Worm (Caenorhabditis elegans) whole organism, L4 larva: ENCODE measurements around the gene W04G3.10.
A peak's percentile ranks its signal among the peaks of the same experiment; 100 is the strongest.

Experiments
- F10B5.3 ChIP-seq: sonication (generic microtip); optimal IDR thresholded peaks from 2 replicates; lab custom pipeline; 2016; ENCODE audit warnings: mild to moderate bottlenecking, missing genetic modification characterization, missing compliant biosample characterization
- F44E2.7 ChIP-seq: fragments of 200-800 bp; sonication (Bioruptor generic); IDR thresholded peaks from 2 replicates; pipeline ENCODE4 v2.1.2; 2022; ENCODE audit warnings: missing genetic modification characterization, missing compliant biosample characterization
- R02D3.7 ChIP-seq: fragments of 150-350 bp; sonication (generic microtip); optimal IDR thresholded peaks from 3 replicates; lab custom pipeline; 2014; ENCODE audit warnings: missing biosample characterization, missing genetic modification characterization
- T20F7.1 ChIP-seq: fragments of 200-800 bp; sonication (Bioruptor generic); optimal IDR thresholded peaks from 2 replicates; lab custom pipeline; 2018; ENCODE audit warnings: mild to moderate bottlenecking, missing genetic modification characterization, missing compliant biosample characterization
- T26A8.4 ChIP-seq: fragments of 200-800 bp; sonication (Bioruptor generic); IDR thresholded peaks from 2 replicates; pipeline ENCODE4 v1.3.6; 2022; ENCODE audit warnings: missing genetic modification characterization, missing compliant biosample characterization
- Y48G9A.11 ChIP-seq: fragments of 200-800 bp; sonication (Bioruptor generic); IDR thresholded peaks from 2 replicates; pipeline ENCODE4 v1.3.6; 2022; ENCODE audit warnings: missing genetic modification reagents, missing genetic modification characterization, missing compliant biosample characterization
- Y5F2A.4 ChIP-seq: fragments of 200-800 bp; sonication (Bioruptor generic); optimal IDR thresholded peaks from 2 replicates; lab custom pipeline; 2018; ENCODE audit warnings: mild to moderate bottlenecking, missing genetic modification characterization, missing compliant biosample characterization
- attf-4 ChIP-seq: sonication (generic microtip); optimal IDR thresholded peaks from 3 replicates; lab custom pipeline; 2017; ENCODE audit warnings: missing biosample characterization, missing genetic modification characterization
- ceh-20 ChIP-seq: fragments of 200-800 bp; sonication (Bioruptor generic); IDR thresholded peaks from 2 replicates; pipeline ENCODE4 v1.3.6; 2022; ENCODE audit warnings: missing genetic modification reagents, missing genetic modification characterization, missing compliant biosample characterization
- ceh-32 ChIP-seq: sonication (generic microtip); optimal IDR thresholded peaks from 2 replicates; lab custom pipeline; 2016; ENCODE audit warnings: mild to moderate bottlenecking, missing genetic modification characterization, missing compliant biosample characterization; ENCODE audit not compliant: poor library complexity
- cey-2 ChIP-seq: sonication (generic microtip); optimal IDR thresholded peaks from 3 replicates; lab custom pipeline; 2017; ENCODE audit warnings: missing genetic modification characterization, mild to moderate bottlenecking, missing compliant biosample characterization, antibody characterized with exemption, borderline replicate concordance; ENCODE audit not compliant: insufficient read depth
- daf-12 ChIP-seq: fragments of 150-350 bp; optimal IDR thresholded peaks from 2 replicates; lab custom pipeline; 2014; ENCODE audit warnings: missing biosample characterization, missing genetic modification reagents, missing genetic modification characterization
- dmd-6 ChIP-seq: fragments of 200-800 bp; sonication (Bioruptor generic); IDR thresholded peaks from 2 replicates; pipeline ENCODE4 v1.3.6; 2022; ENCODE audit warnings: missing genetic modification reagents, missing genetic modification characterization, missing compliant biosample characterization
- dpl-1 ChIP-seq: fragments of 150-350 bp; optimal IDR thresholded peaks from 2 replicates; lab custom pipeline; 2014; ENCODE audit warnings: missing biosample characterization, missing genetic modification reagents, missing genetic modification characterization
- dve-1 ChIP-seq: sonication (generic microtip); optimal IDR thresholded peaks from 2 replicates; lab custom pipeline; 2017; ENCODE audit warnings: antibody characterized with exemption, mild to moderate bottlenecking, missing genetic modification characterization, missing compliant biosample characterization; ENCODE audit not compliant: insufficient read depth
- fos-1 ChIP-seq: fragments of 150-350 bp; optimal IDR thresholded peaks from 2 replicates; lab custom pipeline; 2014; ENCODE audit warnings: missing biosample characterization, missing genetic modification characterization
- gei-8 ChIP-seq: fragments of 200-800 bp; sonication (Bioruptor generic); optimal IDR thresholded peaks from 2 replicates; lab custom pipeline; 2018; ENCODE audit warnings: mild to moderate bottlenecking, missing genetic modification characterization, missing compliant biosample characterization
- hlh-30 ChIP-seq: sonication (generic microtip); optimal IDR thresholded peaks from 2 replicates; lab custom pipeline; 2017; ENCODE audit warnings: antibody characterized with exemption, mild to moderate bottlenecking, missing genetic modification characterization, missing compliant biosample characterization; ENCODE audit not compliant: insufficient read depth
- hmg-1.1 ChIP-seq: fragments of 200-800 bp; sonication (Bioruptor generic); IDR thresholded peaks from 2 replicates; pipeline ENCODE4 v1.3.6; 2022; ENCODE audit warnings: missing genetic modification reagents, missing genetic modification characterization, missing compliant biosample characterization
- jun-1 ChIP-seq: fragments of 150-350 bp; optimal IDR thresholded peaks from 2 replicates; lab custom pipeline; 2014; ENCODE audit warnings: missing biosample characterization, missing genetic modification reagents, missing genetic modification characterization
- lin-1 ChIP-seq: fragments of 200-800 bp; sonication (Bioruptor generic); IDR thresholded peaks from 2 replicates; pipeline ENCODE4 v1.3.6; 2022; ENCODE audit warnings: missing genetic modification reagents, missing genetic modification characterization, missing compliant biosample characterization
- lin-13 ChIP-seq: fragments of 150-350 bp; optimal IDR thresholded peaks from 2 replicates; lab custom pipeline; 2014; ENCODE audit warnings: missing biosample characterization, missing genetic modification reagents, missing genetic modification characterization
- lin-15B ChIP-seq: fragments of 150-350 bp; sonication (generic microtip); optimal IDR thresholded peaks from 3 replicates; lab custom pipeline; 2014; ENCODE audit warnings: missing biosample characterization, missing genetic modification characterization
- lin-29 ChIP-seq: fragments of 200-800 bp; sonication (Bioruptor generic); IDR thresholded peaks from 2 replicates; pipeline ENCODE4 v1.3.6; 2022; ENCODE audit warnings: missing genetic modification reagents, missing genetic modification characterization, missing compliant biosample characterization
- lin-38 ChIP-seq: fragments of 200-800 bp; sonication (Bioruptor generic); IDR thresholded peaks from 2 replicates; pipeline ENCODE4 v1.3.6; 2022; ENCODE audit warnings: missing genetic modification reagents, missing genetic modification characterization, missing compliant biosample characterization
- lir-3 ChIP-seq: sonication (generic microtip); optimal IDR thresholded peaks from 2 replicates; lab custom pipeline; 2016; ENCODE audit warnings: mild to moderate bottlenecking, missing genetic modification characterization, missing compliant biosample characterization
- lsy-2 ChIP-seq, 2 experiments: fragments of 150-350 bp in 1 of 2; sonication (generic microtip) in 1 of 2; optimal IDR thresholded peaks; 2 replicates each; lab custom pipeline; 2014 to 2017; ENCODE audit warnings: missing biosample characterization in 2 of 2, missing genetic modification characterization in 2 of 2
- madf-9 ChIP-seq: fragments of 200-800 bp; sonication (Bioruptor generic); conservative IDR thresholded peaks from 2 replicates; pipeline ENCODE4 v1.3.6; 2022; ENCODE audit warnings: missing genetic modification reagents, missing genetic modification characterization, missing compliant biosample characterization
- nhr-102 ChIP-seq: sonication (generic microtip); optimal IDR thresholded peaks from 2 replicates; lab custom pipeline; 2016; ENCODE audit warnings: mild to moderate bottlenecking, missing genetic modification characterization, moderate library complexity, missing compliant biosample characterization
- nhr-11 ChIP-seq: fragments of 150-350 bp; optimal IDR thresholded peaks from 2 replicates; lab custom pipeline; 2014; ENCODE audit warnings: missing biosample characterization, missing genetic modification characterization
- nhr-111 ChIP-seq: fragments of 200-800 bp; sonication (Bioruptor generic); optimal IDR thresholded peaks from 2 replicates; lab custom pipeline; 2018; ENCODE audit warnings: mild to moderate bottlenecking, missing genetic modification characterization, missing compliant biosample characterization
- nhr-237 ChIP-seq: sonication (generic microtip); optimal IDR thresholded peaks from 2 replicates; lab custom pipeline; 2017; ENCODE audit warnings: missing biosample characterization, missing genetic modification characterization
- nhr-25 ChIP-seq: sonication (generic microtip); optimal IDR thresholded peaks from 2 replicates; lab custom pipeline; 2017; ENCODE audit warnings: missing genetic modification characterization, mild to moderate bottlenecking, missing compliant biosample characterization, antibody characterized with exemption, moderate library complexity, borderline replicate concordance; ENCODE audit not compliant: insufficient read depth
- nhr-28 ChIP-seq: fragments of 150-350 bp; optimal IDR thresholded peaks from 2 replicates; lab custom pipeline; 2014; ENCODE audit warnings: missing biosample characterization, missing genetic modification characterization
- nhr-42 ChIP-seq: fragments of 200-800 bp; sonication (Bioruptor generic); IDR thresholded peaks from 2 replicates; pipeline ENCODE4 v1.3.6; 2022; ENCODE audit warnings: missing genetic modification characterization, missing compliant biosample characterization
- nhr-48 ChIP-seq: sonication (generic microtip); optimal IDR thresholded peaks from 2 replicates; lab custom pipeline; 2016; ENCODE audit warnings: mild to moderate bottlenecking, missing genetic modification characterization, missing compliant biosample characterization
- nhr-76 ChIP-seq: fragments of 150-350 bp; optimal IDR thresholded peaks from 2 replicates; lab custom pipeline; 2014; ENCODE audit warnings: missing biosample characterization, missing genetic modification characterization
- php-3 ChIP-seq: fragments of 200-800 bp; sonication (Bioruptor generic); IDR thresholded peaks from 2 replicates; pipeline ENCODE4 v1.3.6; 2022; ENCODE audit warnings: missing genetic modification reagents, missing genetic modification characterization, missing compliant biosample characterization
- pqm-1 ChIP-seq: sonication (generic microtip); optimal IDR thresholded peaks from 2 replicates; lab custom pipeline; 2017; ENCODE audit warnings: missing biosample characterization, missing genetic modification characterization
- rbr-2 ChIP-seq: sonication (generic microtip); optimal IDR thresholded peaks from 2 replicates; lab custom pipeline; 2016; ENCODE audit warnings: missing genotype, missing genetic modification characterization, missing compliant biosample characterization
- saeg-2 ChIP-seq: fragments of 200-800 bp; sonication (Bioruptor generic); IDR thresholded peaks from 2 replicates; pipeline ENCODE4 v1.3.6; 2022; ENCODE audit warnings: missing genetic modification reagents, missing genetic modification characterization, missing compliant biosample characterization
- sdz-12 ChIP-seq: fragments of 200-800 bp; sonication (Bioruptor generic); optimal IDR thresholded peaks from 2 replicates; lab custom pipeline; 2018; ENCODE audit warnings: mild to moderate bottlenecking, missing genetic modification characterization, missing compliant biosample characterization
- set-16 ChIP-seq: fragments of 200-800 bp; sonication (Bioruptor generic); IDR thresholded peaks from 2 replicates; pipeline ENCODE4 v1.3.6; 2022; ENCODE audit warnings: missing genetic modification reagents, missing genetic modification characterization, missing compliant biosample characterization
- spr-1 ChIP-seq: sonication (generic microtip); optimal IDR thresholded peaks from 2 replicates; lab custom pipeline; 2016; ENCODE audit warnings: mild to moderate bottlenecking, missing genetic modification characterization, missing compliant biosample characterization
- tra-1 ChIP-seq: fragments of 200-800 bp; sonication (Bioruptor generic); IDR thresholded peaks from 2 replicates; pipeline ENCODE4 v1.3.6; 2022; ENCODE audit warnings: missing genetic modification reagents, missing genetic modification characterization, missing compliant biosample characterization
- unc-130 ChIP-seq: sonication (generic microtip); optimal IDR thresholded peaks from 2 replicates; lab custom pipeline; 2016; ENCODE audit warnings: missing genetic modification reagents, missing genetic modification characterization, missing compliant biosample characterization
- unc-62 ChIP-seq, 3 experiments: fragments of 150-350 bp in 1 of 3; sonication (generic microtip); optimal IDR thresholded peaks in 2 of 3; peaks in 1 of 3; 1 replicate in 1 of 3; 2 replicates in 2 of 3; lab custom pipeline; 2014 to 2017; ENCODE audit warnings: missing biosample characterization in 3 of 3, missing genetic modification characterization in 3 of 3, missing genetic modification reagents in 3 of 3, missing genotype in 1 of 3
- zfp-2 ChIP-seq: sonication (generic microtip); optimal IDR thresholded peaks from 2 replicates; lab custom pipeline; 2016; ENCODE audit warnings: mild to moderate bottlenecking, missing genetic modification characterization, missing compliant biosample characterization
- ztf-11 ChIP-seq: fragments of 150-350 bp; optimal IDR thresholded peaks from 2 replicates; lab custom pipeline; 2014; ENCODE audit warnings: missing biosample characterization, missing genetic modification characterization

W04G3.10 gene

DNA sequence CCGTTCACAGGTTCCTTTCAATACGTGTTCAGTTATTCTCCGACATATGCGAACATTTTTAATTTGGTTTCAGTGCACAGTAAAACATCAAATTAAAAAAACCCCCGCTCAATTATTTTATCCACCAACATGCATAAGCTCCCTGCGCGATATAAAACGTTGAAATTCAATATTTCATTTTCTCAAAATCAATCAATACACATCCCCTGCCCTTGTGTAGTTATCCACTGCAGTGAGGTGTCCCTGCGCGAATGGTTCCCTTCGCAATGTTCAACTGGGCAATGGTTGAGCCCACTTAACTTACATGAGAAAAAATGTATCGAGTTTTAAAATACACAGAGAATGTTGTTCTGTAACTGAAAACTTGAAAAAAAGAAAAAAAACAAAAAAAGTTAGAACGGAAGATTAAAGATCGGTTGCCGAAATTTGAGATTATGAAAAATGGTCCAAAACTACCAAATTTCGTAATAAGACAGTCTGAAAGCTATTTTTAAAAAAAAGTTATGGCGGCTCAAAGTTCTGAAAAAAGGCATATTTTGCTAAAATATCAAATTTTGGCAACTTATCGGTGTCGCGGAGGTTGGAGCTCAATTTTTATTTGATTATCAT, 16.0 kb upstream of the W04G3.10 start:
- peak; percentile 98 for TF ChIP-seq nhr-48 (tag; lab: Kevin White, UChicago)
- TF ChIP-seq zfp-2 (tag; lab: Kevin White, UChicago), result peak; percentile 90
- TF ChIP-seq nhr-111 (GFP tag; lab: Kevin White, UChicago), result peak; percentile 74
- peak; percentile 98 for TF ChIP-seq F10B5.3
- TF ChIP-seq ceh-32 (tag; lab: Kevin White, UChicago), result peak; percentile 93
- TF ChIP-seq gei-8 (GFP tag; lab: Kevin White, UChicago), result peak; percentile 95
- peak; percentile 61 for TF ChIP-seq cey-2
- TF ChIP-seq daf-12 (tag; lab: Kevin White, UChicago), result peak; percentile 24
- peak; percentile 99 for TF ChIP-seq saeg-2 (GFP tag; lab: Robert Waterston, UW)
- TF ChIP-seq lin-29, result peak; percentile 99
- peak; percentile 100 for TF ChIP-seq nhr-42
- 0 out of 2 replicates have a peak, but pooled peaks have one; percentile 81 for TF ChIP-seq F44E2.7 (GFP tag; lab: Robert Waterston, UW)
- peak; percentile 82 for TF ChIP-seq dpl-1 (GFP tag; lab: Kevin White, UChicago)
- peak; percentile 98 for TF ChIP-seq nhr-237
- TF ChIP-seq pqm-1 (tag; lab: Kevin White, UChicago), result peak; percentile 82
- peak; percentile 100 for TF ChIP-seq rbr-2 (tag; lab: Kevin White, UChicago)
- peak; percentile 99 for TF ChIP-seq spr-1 (tag; lab: Kevin White, UChicago)
- TF ChIP-seq nhr-25 (tag; lab: Kevin White, UChicago), result peak; percentile 98
- peak; percentile 100 for TF ChIP-seq fos-1
- TF ChIP-seq dve-1, result peak; percentile 100
- peak; percentile 99 for TF ChIP-seq lin-13 (GFP tag; lab: Kevin White, UChicago)
- peak; percentile 68 for TF ChIP-seq unc-130 (GFP tag; lab: Kevin White, UChicago)
- TF ChIP-seq ztf-11 (tag; lab: Kevin White, UChicago), result peak; percentile 100
- peak; percentile 94 for TF ChIP-seq lir-3 (tag; lab: Kevin White, UChicago)
- TF ChIP-seq lsy-2 (tag; optimal IDR thresholded peaks at IDR 0.05; lab: Kevin White, UChicago), result peak; percentile 98
- peak; percentile 88 for TF ChIP-seq nhr-76
- peak; percentile 100 for TF ChIP-seq T26A8.4 (GFP tag; lab: Robert Waterston, UW)
- TF ChIP-seq R02D3.7 (tag; lab: Kevin White, UChicago), result peak; percentile 36
- TF ChIP-seq Y48G9A.11 (GFP tag; lab: Robert Waterston, UW), result no peak; the same call in 1 of the 2 replicates
- peak; percentile 96 for TF ChIP-seq hlh-30 (tag; lab: Kevin White, UChicago)
- TF ChIP-seq T20F7.1, result peak; percentile 94
- peak; percentile 72 to 100 for TF ChIP-seq unc-62 (GFP tag; optimal IDR thresholded peaks at IDR 0.05 in 1 of 2; lab: Kevin White, UChicago)
- TF ChIP-seq unc-62 (tag; optimal IDR thresholded peaks at IDR 0.05; lab: Kevin White, UChicago), result peak; percentile 69
- TF ChIP-seq nhr-102 (tag; lab: Kevin White, UChicago), result peak; percentile 100
- peak; percentile 97 for TF ChIP-seq nhr-11 (tag; lab: Kevin White, UChicago)
- peak; percentile 90 for TF ChIP-seq sdz-12 (GFP tag; lab: Kevin White, UChicago)
- peak; percentile 99 for TF ChIP-seq php-3 (GFP tag; lab: Robert Waterston, UW)
- peak; percentile 98 for TF ChIP-seq Y5F2A.4 (GFP tag; lab: Kevin White, UChicago)
- TF ChIP-seq lin-38 (GFP tag; lab: Robert Waterston, UW), result peak; percentile 91
- peak; percentile 100 for TF ChIP-seq hmg-1.1 (GFP tag; lab: Robert Waterston, UW)
- TF ChIP-seq lin-1 (GFP tag; lab: Robert Waterston, UW), result peak; percentile 97
- peak; percentile 99 for TF ChIP-seq ceh-20 (GFP tag; lab: Robert Waterston, UW)
- TF ChIP-seq set-16 (GFP tag; lab: Robert Waterston, UW), result no peak
- peak; percentile 78 for TF ChIP-seq attf-4 (tag; lab: Kevin White, UChicago)
- TF ChIP-seq nhr-28 (tag; lab: Kevin White, UChicago), result peak; percentile 98
- peak; percentile 99 for TF ChIP-seq madf-9
- TF ChIP-seq dmd-6, result peak; percentile 99
- TF ChIP-seq tra-1 (GFP tag; lab: Robert Waterston, UW), result peak; percentile 98
- TF ChIP-seq lin-15B, result peak; percentile 82
- TF ChIP-seq jun-1 (tag; lab: Kevin White, UChicago), result peak; percentile 100
